Fruit fly (Drosophila melanogaster): ENCODE results near the gene yem.
A peak's percentile ranks its signal among the peaks of the same experiment; 100 is the strongest.

Gene yem

DNA sequence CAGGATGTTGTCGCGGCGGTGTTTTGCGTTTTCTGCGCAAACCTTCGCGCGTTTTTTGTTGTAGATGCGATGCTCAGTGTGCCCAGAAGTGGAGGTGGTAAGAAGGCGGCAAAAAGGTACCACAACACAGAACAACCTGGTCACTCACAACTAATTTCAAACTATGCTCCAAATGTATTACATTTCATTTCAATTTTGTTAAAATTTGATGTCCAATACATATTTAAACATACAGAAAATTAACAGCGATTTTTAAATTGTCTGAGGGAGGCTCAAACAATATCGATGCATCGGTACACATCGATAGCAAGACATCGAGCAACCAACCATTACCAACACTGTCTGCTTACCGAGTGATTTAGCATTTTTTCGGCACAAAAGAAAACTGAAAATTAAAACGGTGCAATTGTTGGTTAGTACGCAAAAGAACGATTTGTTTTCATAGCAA, 30.5 kb upstream of the yem start, which contains the start of the genes Slbp and Rpn2 (continued):
- TF ChIP-seq CG31627 (GFP tag; optimal IDR thresholded peaks at IDR 0.05) = peak; percentile 13
- peak; percentile 37 for TF ChIP-seq cyc (GFP tag; optimal IDR thresholded peaks at IDR 0.05)
- TF ChIP-seq net (GFP tag; optimal IDR thresholded peaks at IDR 0.05) = no peak
- TF ChIP-seq Sox14 (GFP tag; optimal IDR thresholded peaks at IDR 0.05) = peak; percentile 81
- TF ChIP-seq CG3919 (GFP tag; optimal IDR thresholded peaks at IDR 0.05) = peak; percentile 32
- peak; percentile 49 for TF ChIP-seq lz (GFP tag; optimal IDR thresholded peaks at IDR 0.05)
- no peak for TF ChIP-seq dac (GFP tag; optimal IDR thresholded peaks at IDR 0.05)
- TF ChIP-seq CG4318 (GFP tag; optimal IDR thresholded peaks at IDR 0.05) = no peak
- no peak for TF ChIP-seq CG6276 (GFP tag; optimal IDR thresholded peaks at IDR 0.05)
- TF ChIP-seq Hr4 (GFP tag; optimal IDR thresholded peaks at IDR 0.05) = no peak
- peak; percentile 21 for TF ChIP-seq topi (GFP tag; optimal IDR thresholded peaks at IDR 0.05)
- TF ChIP-seq Lpt (GFP tag; optimal IDR thresholded peaks at IDR 0.05) = no peak
- no peak for TF ChIP-seq spab (GFP tag; optimal IDR thresholded peaks at IDR 0.05)
- no peak for TF ChIP-seq fd59A (GFP tag; optimal IDR thresholded peaks at IDR 0.05)
- TF ChIP-seq CG8319 (GFP tag; optimal IDR thresholded peaks at IDR 0.05) = no peak
- no peak for TF ChIP-seq CG9139 (GFP tag; optimal IDR thresholded peaks at IDR 0.05)
- no peak for TF ChIP-seq acj6 (GFP tag; optimal IDR thresholded peaks at IDR 0.05)
- TF ChIP-seq svp (GFP tag) = no peak
- TF ChIP-seq CG6808 (GFP tag; optimal IDR thresholded peaks at IDR 0.05) = no peak
- TF ChIP-seq Smox (GFP tag; optimal IDR thresholded peaks at IDR 0.05) = no peak
- TF ChIP-seq Gug (GFP tag; IDR thresholded peaks at IDR 0.05) = no peak
- TF ChIP-seq CG10669 (GFP tag; optimal IDR thresholded peaks at IDR 0.05) = no peak
- TF ChIP-seq fd85E (GFP tag; optimal IDR thresholded peaks at IDR 0.05) = no peak
- TF ChIP-seq Hr38 (GFP tag; optimal IDR thresholded peaks at IDR 0.05) = no peak
- no peak for TF ChIP-seq OdsH (GFP tag; optimal IDR thresholded peaks at IDR 0.05)
- TF ChIP-seq Ets96B (tag; optimal IDR thresholded peaks at IDR 0.05) = peak; percentile 29
- TF ChIP-seq Eip93F (GFP tag; optimal IDR thresholded peaks at IDR 0.05) = no peak

DNA sequence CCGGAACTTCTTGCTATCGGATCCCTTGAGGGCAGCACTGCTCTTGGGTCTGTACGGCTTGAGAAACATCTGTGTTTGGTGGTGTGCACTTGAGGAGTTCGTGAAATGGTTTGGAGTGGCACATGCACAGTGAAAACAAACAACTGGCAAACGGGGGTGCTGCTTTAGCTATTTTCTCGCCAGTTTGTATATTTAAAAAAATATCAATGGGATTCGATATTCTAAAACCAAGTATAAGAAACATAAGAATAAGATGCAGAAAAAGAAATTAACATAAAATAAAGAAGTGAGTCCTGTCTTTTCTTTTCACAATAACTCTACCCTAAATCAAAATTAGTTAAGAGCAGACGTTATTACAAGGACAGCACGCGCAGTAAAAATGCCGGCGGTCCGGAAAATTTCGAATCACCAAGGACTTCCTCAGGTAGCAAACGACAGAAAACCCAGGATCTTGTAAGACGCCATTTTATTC, 29.0 kb upstream of the yem start, which contains the start of gene eIF2D:
Gene eIF2D, minus strand, starts transcription at position 174 of the 472 bp plus-strand sequence.
- TF ChIP-seq dac (GFP tag; optimal IDR thresholded peaks at IDR 0.05) (no peak), CG8119 (GFP tag; IDR thresholded peaks at IDR 0.05) (peak; percentile 66; the same call in 2 of the 3 replicates), Ets96B (tag; optimal IDR thresholded peaks at IDR 0.05) (peak; percentile 46), salr (GFP tag; optimal IDR thresholded peaks at IDR 0.05) (no peak), Sox15 (GFP tag; optimal IDR thresholded peaks at IDR 0.05) (no peak), CG6854 (GFP tag; optimal IDR thresholded peaks at IDR 0.05) (peak; percentile 3), CG6163 (GFP tag; IDR thresholded peaks at IDR 0.05) (peak; percentile 79), fd59A (GFP tag; optimal IDR thresholded peaks at IDR 0.05) (no peak), fkh (GFP tag; optimal IDR thresholded peaks at IDR 0.05) (peak; percentile 7), eg (GFP tag; IDR thresholded peaks at IDR 0.05) (peak; percentile 79), fd85E (GFP tag; optimal IDR thresholded peaks at IDR 0.05) (no peak), CG11902 (GFP tag; optimal IDR thresholded peaks at IDR 0.05) (no peak), CG1621 (tag; optimal IDR thresholded peaks at IDR 0.05) (peak; percentile 13), Lpt (GFP tag; optimal IDR thresholded peaks at IDR 0.05) (no peak), svp (GFP tag) (peak; percentile 86), achi (GFP tag; optimal IDR thresholded peaks at IDR 0.05) (peak; percentile 64), Hr39 (GFP tag; optimal IDR thresholded peaks at IDR 0.05) (peak; percentile 43), CG9139 (GFP tag; optimal IDR thresholded peaks at IDR 0.05) (no peak), acj6 (GFP tag; optimal IDR thresholded peaks at IDR 0.05) (peak; percentile 55), Hr4 (GFP tag; optimal IDR thresholded peaks at IDR 0.05) (no peak), CG3032 (tag; optimal IDR thresholded peaks at IDR 0.05) (peak; percentile 68), CG6808 (GFP tag; optimal IDR thresholded peaks at IDR 0.05) (no peak), CG11762 (GFP tag; optimal IDR thresholded peaks at IDR 0.05; ENCODE audit: insufficient read depth) (no peak), CG10669 (GFP tag; optimal IDR thresholded peaks at IDR 0.05) (no peak), CG7368 (GFP tag; optimal IDR thresholded peaks at IDR 0.05) (no peak), CG31627 (GFP tag; optimal IDR thresholded peaks at IDR 0.05) (peak; percentile 62), Sox102F (GFP tag; optimal IDR thresholded peaks at IDR 0.05) (no peak), net (GFP tag; optimal IDR thresholded peaks at IDR 0.05) (peak; percentile 64), Smox (GFP tag; optimal IDR thresholded peaks at IDR 0.05) (no peak), CG3919 (GFP tag; optimal IDR thresholded peaks at IDR 0.05) (peak; percentile 46), esn (GFP tag; optimal IDR thresholded peaks at IDR 0.05) (peak; percentile 80), Eip78C (GFP tag) (peak; percentile 86), ss (GFP tag; optimal IDR thresholded peaks at IDR 0.05) (peak in 1 of 2 experiments; percentile 33), pdm3 (GFP tag; optimal IDR thresholded peaks at IDR 0.05) (no peak), CG34406 (GFP tag; optimal IDR thresholded peaks at IDR 0.05) (peak; percentile 28), topi (GFP tag; optimal IDR thresholded peaks at IDR 0.05) (peak; percentile 67), Sox14 (GFP tag; optimal IDR thresholded peaks at IDR 0.05) (peak; percentile 63), cyc (GFP tag; optimal IDR thresholded peaks at IDR 0.05) (peak; percentile 50), Eip75B (GFP tag; optimal IDR thresholded peaks at IDR 0.05) (peak; percentile 43)
